Worm (Caenorhabditis elegans) whole organism, early embryonic: ENCODE results near the gene cya-1.

ENCODE experiments used
- ama-1 ChIP-seq: fragments of 150-350 bp; optimal IDR thresholded peaks from 2 replicates; lab custom pipeline; 2014
- tbx-11 ChIP-seq: fragments of 200-800 bp; sonication (Bioruptor generic); IDR thresholded peaks from 2 replicates; pipeline ENCODE4 v1.3.6; 2022; ENCODE audit warnings: missing genetic modification characterization, missing compliant biosample characterization
- tra-4 ChIP-seq: sonication (generic microtip); optimal IDR thresholded peaks from 2 replicates; lab custom pipeline; 2017; ENCODE audit warnings: missing genetic modification characterization, missing compliant biosample characterization

DNA sequence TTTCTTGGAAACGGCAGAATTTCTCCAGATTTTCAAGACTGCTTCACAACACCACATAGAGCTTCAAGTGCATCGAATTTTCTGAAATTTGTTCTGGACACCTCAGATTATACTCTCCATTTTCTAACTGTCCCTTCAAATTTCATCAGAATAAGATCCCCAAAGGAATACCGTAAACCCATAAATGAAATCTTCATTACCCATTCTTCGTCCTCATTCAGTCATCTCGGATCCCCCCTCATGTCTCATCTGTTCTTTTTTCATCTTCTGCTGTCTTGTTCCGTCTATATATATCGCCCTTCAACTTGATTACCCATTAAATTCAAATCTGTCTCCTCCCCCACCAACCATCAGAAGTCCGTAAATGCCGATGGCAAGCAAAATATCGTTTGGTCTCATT, 5.0 kb upstream of the cya-1 start:
- TF ChIP-seq tbx-11 (GFP tag; lab: Robert Waterston, UW) (no peak), ama-1 (lab: Kevin White, UChicago) (no peak), tra-4 (tag; lab: Kevin White, UChicago) (no peak)
